Worm (Caenorhabditis elegans) whole organism, late embryonic: ENCODE data around the gene clh-3.

Source experiments
- dve-1 ChIP-seq: sonication (generic microtip); optimal IDR thresholded peaks from 2 replicates; lab custom pipeline; 2017; ENCODE audit warnings: antibody characterized with exemption, mild to moderate bottlenecking, missing genetic modification characterization, missing compliant biosample characterization
- hlh-6 ChIP-seq: sonication (generic microtip); optimal IDR thresholded peaks from 2 replicates; lab custom pipeline; 2016; ENCODE audit warnings: missing genotype, missing genetic modification characterization, missing compliant biosample characterization
- nfya-1 ChIP-seq: sonication (generic microtip); optimal IDR thresholded peaks from 2 replicates; lab custom pipeline; 2017; ENCODE audit warnings: missing genetic modification characterization, mild to moderate bottlenecking, missing compliant biosample characterization, antibody characterized with exemption, moderate library complexity
- odd-2 ChIP-seq: sonication (generic microtip); optimal IDR thresholded peaks from 2 replicates; lab custom pipeline; 2017; ENCODE audit warnings: antibody characterized with exemption, mild to moderate bottlenecking, missing genetic modification characterization, missing compliant biosample characterization
- pqm-1 ChIP-seq: sonication (generic microtip); optimal IDR thresholded peaks from 2 replicates; lab custom pipeline; 2016; ENCODE audit warnings: missing genetic modification characterization, missing compliant biosample characterization

DNA sequence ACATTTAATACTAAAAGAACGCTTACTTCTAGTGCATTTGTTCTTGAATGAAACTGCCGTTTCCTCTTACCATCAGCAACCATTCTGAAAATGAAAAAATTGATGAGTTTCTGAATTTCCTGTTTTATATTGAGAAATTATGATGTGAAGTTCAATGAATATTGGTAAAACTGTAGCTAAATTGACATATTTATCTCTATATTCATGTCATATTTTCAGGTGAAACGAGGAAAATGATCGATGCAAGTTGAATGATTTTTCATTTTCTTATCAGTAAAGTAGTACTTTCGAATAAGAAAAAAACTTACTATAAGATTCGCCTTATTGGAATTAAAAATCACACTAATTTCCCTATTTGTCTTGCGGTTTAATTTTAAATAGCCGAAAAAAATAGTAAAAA, 15.5 kb downstream of the clh-3 start, which contains the start of gene E04F6.15:
- no peak for TF ChIP-seq pqm-1 (tag; lab: Kevin White, UChicago)
- TF ChIP-seq dve-1 = no peak
- no peak for TF ChIP-seq odd-2 (tag; lab: Kevin White, UChicago)
- TF ChIP-seq nfya-1 (tag; lab: Kevin White, UChicago) = no peak
- TF ChIP-seq hlh-6 (tag; lab: Kevin White, UChicago) = no peak
